Worm (Caenorhabditis elegans) whole organism, L2 larva: ENCODE data around the gene unc-83.
A peak's percentile ranks its signal among the peaks of the same experiment; 100 is the strongest.

ENCODE experiments used
- F13H6.1 ChIP-seq: sonication (generic microtip); optimal IDR thresholded peaks from 2 replicates; lab custom pipeline; 2016; ENCODE audit warnings: missing genetic modification characterization, missing compliant biosample characterization
- R02D3.7 ChIP-seq: fragments of 150-350 bp; optimal IDR thresholded peaks from 2 replicates; lab custom pipeline; 2014; ENCODE audit warnings: missing biosample characterization, missing genetic modification characterization
- ZK546.5 ChIP-seq: sonication (generic microtip); optimal IDR thresholded peaks from 2 replicates; lab custom pipeline; 2017; ENCODE audit warnings: missing biosample characterization, missing genetic modification characterization
- alr-1 ChIP-seq: fragments of 150-350 bp; optimal IDR thresholded peaks from 2 replicates; lab custom pipeline; 2014; ENCODE audit warnings: missing biosample characterization, missing genetic modification characterization
- ama-1 ChIP-seq: fragments of 150-350 bp; optimal IDR thresholded peaks from 2 replicates; lab custom pipeline; 2018; ENCODE audit warnings: inconsistent platforms
- blmp-1 ChIP-seq: sonication (generic microtip); optimal IDR thresholded peaks from 2 replicates; lab custom pipeline; 2017; ENCODE audit warnings: missing genetic modification characterization, mild to moderate bottlenecking, missing compliant biosample characterization, antibody characterized with exemption, moderate library complexity; ENCODE audit not compliant: insufficient read depth
- ceh-16 ChIP-seq: fragments of 150-350 bp; optimal IDR thresholded peaks from 2 replicates; lab custom pipeline; 2014; ENCODE audit warnings: missing biosample characterization, missing genetic modification characterization
- ceh-82 ChIP-seq: fragments of 150-350 bp; optimal IDR thresholded peaks from 2 replicates; lab custom pipeline; 2014; ENCODE audit warnings: missing biosample characterization, missing genetic modification characterization
- crh-2 ChIP-seq: sonication (generic microtip); optimal IDR thresholded peaks from 2 replicates; lab custom pipeline; 2017; ENCODE audit warnings: missing biosample characterization, missing genetic modification characterization
- dmd-4 ChIP-seq: sonication (generic microtip); optimal IDR thresholded peaks from 2 replicates; lab custom pipeline; 2017; ENCODE audit warnings: missing biosample characterization, missing genetic modification characterization
- egl-27 ChIP-seq: sonication (generic microtip); optimal IDR thresholded peaks from 3 replicates; lab custom pipeline; 2017; ENCODE audit warnings: missing biosample characterization, missing genetic modification reagents, missing genetic modification characterization
- fos-1 ChIP-seq: fragments of 150-350 bp; optimal IDR thresholded peaks from 2 replicates; lab custom pipeline; 2014; ENCODE audit warnings: missing biosample characterization, missing genetic modification characterization
- gmeb-1 ChIP-seq: fragments of 150-350 bp; optimal IDR thresholded peaks from 2 replicates; lab custom pipeline; 2014; ENCODE audit warnings: missing biosample characterization, missing genetic modification characterization
- lin-13 ChIP-seq: fragments of 150-350 bp; optimal IDR thresholded peaks from 2 replicates; lab custom pipeline; 2014; ENCODE audit warnings: missing biosample characterization, missing genetic modification reagents, missing genetic modification characterization
- lsy-2 ChIP-seq, 2 experiments: fragments of 150-350 bp in 1 of 2; sonication (generic microtip) in 1 of 2; optimal IDR thresholded peaks; 2 replicates each; lab custom pipeline; 2014 to 2017; ENCODE audit warnings: missing biosample characterization in 2 of 2, missing genetic modification characterization in 2 of 2
- mab-5 ChIP-seq: fragments of 150-350 bp; optimal IDR thresholded peaks from 2 replicates; lab custom pipeline; 2014; ENCODE audit warnings: missing biosample characterization, missing genetic modification characterization
- mbf-1 ChIP-seq: sonication (generic microtip); optimal IDR thresholded peaks from 2 replicates; lab custom pipeline; 2017; ENCODE audit warnings: missing biosample characterization, missing genetic modification characterization
- mdl-1 ChIP-seq, 2 experiments: fragments of 150-350 bp in 1 of 2; sonication (generic microtip) in 1 of 2; optimal IDR thresholded peaks; 2 replicates each; lab custom pipeline; 2017; ENCODE audit warnings: missing biosample characterization in 2 of 2, missing genetic modification characterization in 2 of 2
- nhr-10 ChIP-seq: sonication (generic microtip); optimal IDR thresholded peaks from 2 replicates; lab custom pipeline; 2017; ENCODE audit warnings: missing biosample characterization, missing genetic modification characterization
- nhr-12 ChIP-seq: fragments of 150-350 bp; optimal IDR thresholded peaks from 2 replicates; lab custom pipeline; 2014; ENCODE audit warnings: missing biosample characterization, missing genetic modification characterization
- nhr-129 ChIP-seq: fragments of 150-350 bp; optimal IDR thresholded peaks from 2 replicates; lab custom pipeline; 2014; ENCODE audit warnings: missing biosample characterization, missing genetic modification characterization
- nhr-77 ChIP-seq: fragments of 150-350 bp; optimal IDR thresholded peaks from 2 replicates; lab custom pipeline; 2014; ENCODE audit warnings: missing biosample characterization, missing genetic modification characterization
- sem-4 ChIP-seq: fragments of 150-350 bp; optimal IDR thresholded peaks from 2 replicates; lab custom pipeline; 2014; ENCODE audit warnings: missing biosample characterization, missing genetic modification reagents, missing genetic modification characterization
- skn-1 ChIP-seq: sonication (generic microtip); optimal IDR thresholded peaks from 2 replicates; lab custom pipeline; 2017; ENCODE audit warnings: missing biosample characterization, missing genetic modification characterization
- sma-3 ChIP-seq: sonication (generic microtip); optimal IDR thresholded peaks from 2 replicates; lab custom pipeline; 2016; ENCODE audit warnings: missing genetic modification reagents, missing genetic modification characterization, missing compliant biosample characterization
- sma-9 ChIP-seq, 2 experiments: fragments of 150-350 bp in 1 of 2; sonication (generic microtip) in 1 of 2; optimal IDR thresholded peaks; 2 replicates each; lab custom pipeline; 2014 to 2016; ENCODE audit warnings: missing genetic modification characterization in 2 of 2, mild to moderate bottlenecking in 1 of 2, missing biosample characterization in 1 of 2, missing compliant biosample characterization in 1 of 2, missing genetic modification reagents in 1 of 2, moderate library complexity in 1 of 2
- unc-39 ChIP-seq: fragments of 150-350 bp; optimal IDR thresholded peaks from 2 replicates; lab custom pipeline; 2014; ENCODE audit warnings: missing biosample characterization, missing genetic modification characterization
- unc-55 ChIP-seq: fragments of 150-350 bp; sonication (generic microtip); optimal IDR thresholded peaks from 3 replicates; lab custom pipeline; 2014; ENCODE audit warnings: missing biosample characterization, missing genetic modification reagents, missing genetic modification characterization
- zag-1 ChIP-seq: fragments of 150-350 bp; optimal IDR thresholded peaks from 2 replicates; lab custom pipeline; 2014; ENCODE audit warnings: missing biosample characterization, missing genetic modification characterization
- ztf-4 ChIP-seq: fragments of 150-350 bp; optimal IDR thresholded peaks from 2 replicates; lab custom pipeline; 2014; ENCODE audit warnings: missing biosample characterization, missing genetic modification characterization

Gene unc-83

ce11 chrV:6464238-6464637 is 627 bp upstream of the unc-83 start:
- no peak for TF ChIP-seq sma-3 (GFP tag; lab: Kevin White, UChicago)

- TF ChIP-seq ceh-16 (tag; lab: Kevin White, UChicago) (no peak), skn-1 (tag; lab: Kevin White, UChicago) (no peak), nhr-77 (tag; lab: Kevin White, UChicago) (no peak), nhr-129 (tag; lab: Kevin White, UChicago) (peak; percentile 14), nhr-12 (tag; lab: Kevin White, UChicago) (no peak), F13H6.1 (tag; lab: Kevin White, UChicago) (peak; percentile 2), egl-27 (no peak), sma-9 (GFP tag; optimal IDR thresholded peaks at IDR 0.05; lab: Kevin White, UChicago) (peak; percentile 14), sma-9 (tag; optimal IDR thresholded peaks at IDR 0.05; lab: Kevin White, UChicago) (no peak), zag-1 (tag; lab: Kevin White, UChicago) (no peak)
These were observed 2.8 kb downstream of the unc-83 start for ce11 chrV:6467676-6468075.

- TF ChIP-seq zag-1 (tag; lab: Kevin White, UChicago) (no peak), blmp-1 (tag; lab: Kevin White, UChicago) (no peak), mab-5 (peak; percentile 13), unc-55 (GFP tag; lab: Kevin White, UChicago) (peak; percentile 47), nhr-77 (tag; lab: Kevin White, UChicago) (no peak), nhr-129 (tag; lab: Kevin White, UChicago) (no peak)
These were observed 6.3 kb downstream of the unc-83 start for ce11 chrV:6471208-6471607.

ce11 chrV:6476026-6476425 is 11.2 kb downstream of the unc-83 start:
- TF ChIP-seq ceh-82 (tag; lab: Kevin White, UChicago) (no peak), fos-1 (tag; lab: Kevin White, UChicago) (peak; percentile 89)
- TF ChIP-seq, all 48 proteins: peak for 1

- TF ChIP-seq ZK546.5 (no peak), unc-39 (tag; lab: Kevin White, UChicago) (no peak), R02D3.7 (tag; lab: Kevin White, UChicago) (no peak)
- TF ChIP-seq, all 48 proteins: peak for 0
These were observed 20.2 kb downstream of the unc-83 start for ce11 chrV:6485109-6485508.

- TF ChIP-seq mbf-1 (no peak), alr-1 (tag; lab: Kevin White, UChicago) (no peak), skn-1 (tag; lab: Kevin White, UChicago) (no peak), sem-4 (tag; lab: Kevin White, UChicago) (no peak), mdl-1 (tag; optimal IDR thresholded peaks at IDR 0.05; lab: Kevin White, UChicago) (no peak), lin-13 (GFP tag; lab: Kevin White, UChicago) (peak; percentile 44), nhr-12 (tag; lab: Kevin White, UChicago) (no peak), unc-39 (tag; lab: Kevin White, UChicago) (no peak), sma-9 (GFP tag; optimal IDR thresholded peaks at IDR 0.05; lab: Kevin White, UChicago) (no peak), sma-9 (tag; optimal IDR thresholded peaks at IDR 0.05; lab: Kevin White, UChicago) (no peak), lsy-2 (tag; optimal IDR thresholded peaks at IDR 0.05; lab: Kevin White, UChicago) (no peak), crh-2 (tag; lab: Kevin White, UChicago) (peak; percentile 67), gmeb-1 (peak; percentile 41), dmd-4 (no peak), sma-3 (GFP tag; lab: Kevin White, UChicago) (no peak), ceh-82 (tag; lab: Kevin White, UChicago) (no peak), ama-1 (lab: Kevin White, UChicago) (peak; percentile 33), ztf-4 (no peak)
These were observed 23.0 kb downstream of the unc-83 start for ce11 chrV:6487878-6488277.

ce11 chrV:6488849-6489248 is 24.0 kb downstream of the unc-83 start, which contains the start of gene lec-10:
lec-10 (minus strand) TSS chrV:6489120.
- TF ChIP-seq gmeb-1 (peak; percentile 33), egl-27 (no peak), crh-2 (tag; lab: Kevin White, UChicago) (peak; percentile 55), fos-1 (tag; lab: Kevin White, UChicago) (peak; percentile 87), sma-9 (GFP tag; optimal IDR thresholded peaks at IDR 0.05; lab: Kevin White, UChicago) (peak; percentile 66), sma-9 (tag; optimal IDR thresholded peaks at IDR 0.05; lab: Kevin White, UChicago) (no peak), nhr-10 (no peak), F13H6.1 (tag; lab: Kevin White, UChicago) (peak; percentile 1), lsy-2 (tag; optimal IDR thresholded peaks at IDR 0.05; lab: Kevin White, UChicago) (no peak)
- TF ChIP-seq, all 48 proteins: peak for 5
